Worm (Caenorhabditis elegans) whole organism, L4 larva: ENCODE measurements around the gene K08E5.5.

Experiments
- daf-8 ChIP-seq: fragments of 200-800 bp; sonication (Bioruptor generic); IDR thresholded peaks from 2 replicates; pipeline ENCODE4 v1.3.6; 2022; ENCODE audit warnings: missing genetic modification characterization, missing compliant biosample characterization
- fkh-10 ChIP-seq: fragments of 150-350 bp; optimal IDR thresholded peaks from 2 replicates; lab custom pipeline; 2014; ENCODE audit warnings: missing biosample characterization, missing genetic modification reagents, missing genetic modification characterization
- nhr-102 ChIP-seq: sonication (generic microtip); optimal IDR thresholded peaks from 2 replicates; lab custom pipeline; 2016; ENCODE audit warnings: mild to moderate bottlenecking, missing genetic modification characterization, moderate library complexity, missing compliant biosample characterization
- pqm-1 ChIP-seq: sonication (generic microtip); optimal IDR thresholded peaks from 2 replicates; lab custom pipeline; 2017; ENCODE audit warnings: missing biosample characterization, missing genetic modification characterization
- skn-1 ChIP-seq: fragments of 150-350 bp; optimal IDR thresholded peaks from 2 replicates; lab custom pipeline; 2014; ENCODE audit warnings: missing biosample characterization, missing genetic modification characterization
- snpc-1.2 ChIP-seq: fragments of 200-800 bp; sonication (Bioruptor generic); IDR thresholded peaks from 2 replicates; pipeline ENCODE4 v1.3.6; 2022; ENCODE audit warnings: missing genetic modification reagents, missing genetic modification characterization, missing compliant biosample characterization
- snpc-4 ChIP-seq: fragments of 150-350 bp; optimal IDR thresholded peaks from 2 replicates; lab custom pipeline; 2014; ENCODE audit warnings: missing biosample characterization, missing genetic modification characterization

DNA sequence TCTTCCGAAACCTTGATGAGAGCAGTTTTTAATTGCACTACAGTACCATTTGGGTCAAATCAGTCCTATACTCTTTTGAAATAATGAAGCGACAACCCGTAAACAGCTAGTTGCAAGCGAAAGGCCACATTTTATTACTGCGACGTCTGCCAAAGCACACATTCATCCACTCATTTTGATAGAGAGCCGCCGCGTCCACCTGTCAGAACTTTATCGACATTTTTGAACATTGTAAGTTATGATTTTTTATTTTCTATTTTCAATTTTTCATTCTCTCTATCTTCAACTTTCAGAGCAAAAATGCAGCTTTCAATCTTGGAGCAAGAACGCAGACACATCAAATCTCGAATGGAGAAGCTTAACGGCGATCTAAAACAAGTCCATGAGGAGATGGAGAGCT, 19.6 kb downstream of the K08E5.5 start, which contains the start of gene K08E5.6:
- no peak for TF ChIP-seq snpc-4 (tag; lab: Kevin White, UChicago)
- no peak for TF ChIP-seq nhr-102 (tag; lab: Kevin White, UChicago)
- no peak for TF ChIP-seq fkh-10 (GFP tag; lab: Kevin White, UChicago)
- no peak for TF ChIP-seq skn-1 (tag; lab: Kevin White, UChicago)
- no peak for TF ChIP-seq pqm-1
- no peak for TF ChIP-seq daf-8 (GFP tag; lab: Robert Waterston, UW)
- no peak for TF ChIP-seq snpc-1.2 (GFP tag; lab: Robert Waterston, UW)
